Fruit fly (Drosophila melanogaster): ENCODE data around the gene CG5292.

Gene CG5292

dm6 chr3R:17149080-17149746 is 2.4 kb upstream of the CG5292 start, which contains the start of the genes m-cup and Det (continued):
- TF ChIP-seq CG12219 (GFP tag; optimal IDR thresholded peaks at IDR 0.05) (no peak), CG17829 (tag; optimal IDR thresholded peaks at IDR 0.05) (peak; percentile 37), schlank (tag; optimal IDR thresholded peaks at IDR 0.05) (no peak), Lpt (GFP tag; optimal IDR thresholded peaks at IDR 0.05) (no peak), gro (GFP tag; optimal IDR thresholded peaks at IDR 0.05) (no peak), CG31441 (GFP tag; IDR thresholded peaks at IDR 0.05) (0 out of 2 replicates have a peak, but pooled peaks have one; percentile 15), CG12769 (tag; optimal IDR thresholded peaks at IDR 0.05) (no peak), prd (optimal IDR thresholded peaks at IDR 0.05) (no peak), prd (GFP tag; IDR thresholded peaks at IDR 0.05) (no peak), Ada2b (GFP tag; IDR thresholded peaks at IDR 0.05) (no peak), HmgD (GFP tag; optimal IDR thresholded peaks at IDR 0.05) (no peak), lab (GFP tag; optimal IDR thresholded peaks at IDR 0.05) (peak; percentile 2), CG7987 (GFP tag; optimal IDR thresholded peaks at IDR 0.05) (peak; percentile 15), CG10209 (GFP tag; optimal IDR thresholded peaks at IDR 0.05) (no peak), CG1024 (GFP tag; IDR thresholded peaks at IDR 0.05) (no peak), ap (GFP tag; IDR thresholded peaks at IDR 0.05) (no peak), esg (GFP tag; conservative IDR thresholded peaks at IDR 0.05) (no peak), CG10979 (tag; optimal IDR thresholded peaks at IDR 0.05) (no peak), CG4854 (GFP tag; optimal IDR thresholded peaks at IDR 0.05) (no peak), CG9797 (GFP tag; optimal IDR thresholded peaks at IDR 0.05) (peak; percentile 47), CG12659 (GFP tag; optimal IDR thresholded peaks at IDR 0.05) (peak; percentile 26), dmrt99B (tag; optimal IDR thresholded peaks at IDR 0.05) (no peak), CG10147 (GFP tag; optimal IDR thresholded peaks at IDR 0.05) (peak; percentile 10), CG2678 (tag; optimal IDR thresholded peaks at IDR 0.05) (no peak), CG10274 (GFP tag; optimal IDR thresholded peaks at IDR 0.05) (no peak), CG5245 (GFP tag; optimal IDR thresholded peaks at IDR 0.05) (no peak), CG10462 (GFP tag; optimal IDR thresholded peaks at IDR 0.05) (no peak), luna (GFP tag; optimal IDR thresholded peaks at IDR 0.05) (no peak), fd3F (GFP tag; optimal IDR thresholded peaks at IDR 0.05) (no peak), ssp (GFP tag; IDR thresholded peaks at IDR 0.05) (no peak), Hr51 (GFP tag; optimal IDR thresholded peaks at IDR 0.05) (no peak), Nf-YA (GFP tag; IDR thresholded peaks at IDR 0.05) (no peak), CG8388 (GFP tag; optimal IDR thresholded peaks at IDR 0.05) (no peak), wor (GFP tag; IDR thresholded peaks at IDR 0.05) (no peak), unc-4 (GFP tag; IDR thresholded peaks at IDR 0.05; ENCODE audit: partially characterized antibody) (peak; percentile 81), B-H1 (GFP tag; IDR thresholded peaks at IDR 0.05) (no peak), CG17359 (tag; optimal IDR thresholded peaks at IDR 0.05) (no peak), Camta (GFP tag; optimal IDR thresholded peaks at IDR 0.05) (peak; percentile 11), CG8089 (GFP tag; optimal IDR thresholded peaks at IDR 0.05) (no peak), Bteb2 (GFP tag; optimal IDR thresholded peaks at IDR 0.05) (no peak), cato (GFP tag; optimal IDR thresholded peaks at IDR 0.05; ENCODE audit: borderline replicate concordance) (no peak), lilli (GFP tag; optimal IDR thresholded peaks at IDR 0.05) (peak; percentile 36), ac (GFP tag; optimal IDR thresholded peaks at IDR 0.05) (no peak), CG6689 (GFP tag; IDR thresholded peaks at IDR 0.05) (no peak), CG1529 (GFP tag; optimal IDR thresholded peaks at IDR 0.05) (no peak), pzg (GFP tag; optimal IDR thresholded peaks at IDR 0.05) (peak; percentile 76), lbe (GFP tag; optimal IDR thresholded peaks at IDR 0.05) (no peak), lola (GFP tag; optimal IDR thresholded peaks at IDR 0.05) (no peak), CG7372 (GFP tag; IDR thresholded peaks at IDR 0.05) (no peak), CG8765 (GFP tag; IDR thresholded peaks at IDR 0.05) (no peak)

Data from whole organism, embryonic.